Worm (Caenorhabditis elegans): ENCODE results near the gene nlp-58.

DNA sequence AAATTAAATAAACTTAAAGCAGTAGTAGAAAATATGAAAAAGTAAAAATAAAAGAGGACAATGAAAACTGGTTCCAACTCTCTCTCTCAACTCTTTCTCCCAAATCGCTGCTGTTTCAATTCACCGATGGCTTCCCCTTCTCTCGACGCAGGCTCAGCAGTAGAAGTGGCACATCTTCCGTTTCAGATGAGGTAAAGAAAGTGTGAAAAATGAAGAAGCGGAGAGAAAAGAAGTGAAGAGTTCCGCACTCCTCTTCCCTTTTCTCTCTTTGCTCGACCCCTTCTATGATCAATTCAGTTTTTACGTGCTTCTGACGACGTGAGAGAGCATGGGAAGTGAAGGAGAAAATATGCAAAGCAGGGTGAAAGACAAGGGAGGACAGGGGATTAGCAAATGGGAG is 25.5 kb upstream of the nlp-58 start:
- no peak for TF ChIP-seq efl-1 (GFP tag; optimal IDR thresholded peaks at IDR 0.05)
- TF ChIP-seq lin-40 (tag; optimal IDR thresholded peaks at IDR 0.05), result no peak
- no peak for TF ChIP-seq ztf-18 (tag; optimal IDR thresholded peaks at IDR 0.05)
- no peak for TF ChIP-seq madf-6 (GFP tag; IDR thresholded peaks at IDR 0.05)
- TF ChIP-seq F22D6.2 (tag; optimal IDR thresholded peaks at IDR 0.05), result no peak
- TF ChIP-seq F33H1.4 (GFP tag; IDR thresholded peaks at IDR 0.05), result no peak
- no peak for TF ChIP-seq mxl-1 (tag; optimal IDR thresholded peaks at IDR 0.05)
- TF ChIP-seq ets-4 (GFP tag; optimal IDR thresholded peaks at IDR 0.05), result no peak
- TF ChIP-seq T07F8.4 (tag; optimal IDR thresholded peaks at IDR 0.05), result no peak
- no peak for TF ChIP-seq nfya-1 (tag; optimal IDR thresholded peaks at IDR 0.05; ENCODE audit: borderline replicate concordance, insufficient read depth)
